Fruit fly (Drosophila melanogaster) Kc167 (cell line): ENCODE measurements around the gene Acbp1.

Experiments
- h ChIP-seq: fragments of >200 bp; optimal IDR thresholded peaks from 3 replicates; lab custom pipeline; 2018; ENCODE audit warnings: missing external identifiers
- insv ChIP-seq: fragments of >200 bp; optimal IDR thresholded peaks from 3 replicates; lab custom pipeline; 2018; ENCODE audit warnings: missing external identifiers
- psq ChIP-seq: fragments of >200 bp; optimal IDR thresholded peaks from 2 replicates; lab custom pipeline; 2017; ENCODE audit warnings: missing external identifiers

dm6 chr2L:8171544-8171943, 9.3 kb upstream of the Acbp1 start:
- TF ChIP-seq h (lab: Kevin White, UChicago) (no peak), psq (lab: Kevin White, UChicago) (no peak), insv (no peak)
